Worm (Caenorhabditis elegans): Measurements from ENCODE around the gene E04F6.6.
A peak's percentile ranks its signal among the peaks of the same experiment; 100 is the strongest.

E04F6.6 gene

ce11 chrII:7236937-7237336, 37.6 kb upstream of the E04F6.6 start (continued):
- no peak for TF ChIP-seq ztf-11 (tag; optimal IDR thresholded peaks at IDR 0.05)
- TF ChIP-seq set-16 (GFP tag; IDR thresholded peaks at IDR 0.05) = no peak
- TF ChIP-seq F10B5.3 (tag; optimal IDR thresholded peaks at IDR 0.05) = no peak
- TF ChIP-seq dmd-6 (GFP tag; IDR thresholded peaks at IDR 0.05) = peak; percentile 78
- TF ChIP-seq unc-130 (GFP tag; optimal IDR thresholded peaks at IDR 0.05) = no peak
- TF ChIP-seq madf-9 (GFP tag; conservative IDR thresholded peaks at IDR 0.05) = no peak
- no peak for TF ChIP-seq jun-1 (tag; optimal IDR thresholded peaks at IDR 0.05)
- TF ChIP-seq nhr-6 (tag; optimal IDR thresholded peaks at IDR 0.05) = no peak
- no peak for TF ChIP-seq dmd-9 (GFP tag; IDR thresholded peaks at IDR 0.05)
- TF ChIP-seq lsy-2 (tag; optimal IDR thresholded peaks at IDR 0.05) = no peak
- no peak for TF ChIP-seq zag-1 (tag; optimal IDR thresholded peaks at IDR 0.05)
- TF ChIP-seq egl-43 (GFP tag; IDR thresholded peaks at IDR 0.05) = no peak
- TF ChIP-seq ces-1 (GFP tag; optimal IDR thresholded peaks at IDR 0.05) = no peak
- no peak for TF ChIP-seq ceh-44 (GFP tag; IDR thresholded peaks at IDR 0.05)
- TF ChIP-seq lin-39 (tag; optimal IDR thresholded peaks at IDR 0.05) = no peak
- no peak for TF ChIP-seq sdz-12 (GFP tag; optimal IDR thresholded peaks at IDR 0.05)
- TF ChIP-seq ztf-7 (tag; optimal IDR thresholded peaks at IDR 0.05) = no peak
- no peak for TF ChIP-seq nhr-25 (tag; optimal IDR thresholded peaks at IDR 0.05; ENCODE audit: borderline replicate concordance, insufficient read depth)
- no peak for TF ChIP-seq ceh-20 (GFP tag; IDR thresholded peaks at IDR 0.05)
- TF ChIP-seq cey-2 (tag; optimal IDR thresholded peaks at IDR 0.05; ENCODE audit: borderline replicate concordance, insufficient read depth) = no peak
- no peak for TF ChIP-seq lin-13 (GFP tag; optimal IDR thresholded peaks at IDR 0.05)
- TF ChIP-seq tra-1 (GFP tag; IDR thresholded peaks at IDR 0.05) = 0 out of 2 replicates have a peak, but pooled peaks have one; percentile 39
- TF ChIP-seq daf-19 (GFP tag; conservative IDR thresholded peaks at IDR 0.05) = no peak
- no peak for TF ChIP-seq nhr-41 (GFP tag; IDR thresholded peaks at IDR 0.05)
- TF ChIP-seq ceh-82 (tag; optimal IDR thresholded peaks at IDR 0.05) = no peak

- TF ChIP-seq nhr-28 (tag; optimal IDR thresholded peaks at IDR 0.05) (peak; percentile 66), F37D6.2 (tag; optimal IDR thresholded peaks at IDR 0.05) (no peak), dmd-6 (GFP tag; IDR thresholded peaks at IDR 0.05) (peak; percentile 55; the same call in 1 of the 2 replicates), egl-43 (GFP tag; IDR thresholded peaks at IDR 0.05) (no peak), Y5F2A.4 (GFP tag; optimal IDR thresholded peaks at IDR 0.05) (no peak), php-3 (GFP tag; IDR thresholded peaks at IDR 0.05) (peak; percentile 77), pqm-1 (tag; optimal IDR thresholded peaks at IDR 0.05) (peak; percentile 54)
These were observed 33.9 kb upstream of the E04F6.6 start for ce11 chrII:7233274-7233673.

ce11 chrII:7232517-7232916, 33.2 kb upstream of the E04F6.6 start, which contains the start of gene ctsa-3.1:
Gene ctsa-3.1 (plus strand): TSS chrII:7232853.
- TF ChIP-seq aha-1 (tag) (peak; percentile 19), dmd-9 (GFP tag; IDR thresholded peaks at IDR 0.05) (no peak), ceh-32 (tag; optimal IDR thresholded peaks at IDR 0.05; ENCODE audit: poor library complexity) (no peak), php-3 (GFP tag; IDR thresholded peaks at IDR 0.05) (peak; percentile 90), daf-16 (GFP tag; optimal IDR thresholded peaks at IDR 0.05) (no peak), daf-16 (tag; optimal IDR thresholded peaks at IDR 0.05) (peak; percentile 46), unc-39 (tag; optimal IDR thresholded peaks at IDR 0.05) (no peak), unc-130 (GFP tag; optimal IDR thresholded peaks at IDR 0.05) (no peak), hlh-11 (tag; optimal IDR thresholded peaks at IDR 0.05) (peak; percentile 26), nhr-48 (tag; optimal IDR thresholded peaks at IDR 0.05) (peak; percentile 10), nhr-28 (tag; optimal IDR thresholded peaks at IDR 0.05) (peak; percentile 65), dmd-6 (GFP tag; IDR thresholded peaks at IDR 0.05) (peak; percentile 68), pqm-1 (tag; optimal IDR thresholded peaks at IDR 0.05) (peak; percentile 74), spr-3 (GFP tag; optimal IDR thresholded peaks at IDR 0.05) (no peak), zip-11 (GFP tag; IDR thresholded peaks at IDR 0.05) (no peak)

All from whole organism, L4 larva.